Worm (Caenorhabditis elegans) whole organism, L1 larva: ENCODE data around the gene cyp-14A2.

Experiments used
- C16A3.4 ChIP-seq: fragments of 150-350 bp; optimal IDR thresholded peaks from 2 replicates; lab custom pipeline; 2014; ENCODE audit warnings: missing biosample characterization, missing genetic modification characterization
- F16B12.6 ChIP-seq: fragments of 150-350 bp; optimal IDR thresholded peaks from 2 replicates; lab custom pipeline; 2014; ENCODE audit warnings: missing biosample characterization, missing genetic modification characterization
- Y116A8C.19 ChIP-seq: sonication (generic microtip); optimal IDR thresholded peaks from 2 replicates; lab custom pipeline; 2016; ENCODE audit warnings: missing compliant biosample characterization, missing genetic modification characterization, borderline replicate concordance
- aha-1 ChIP-seq: fragments of 150-350 bp; optimal IDR thresholded peaks from 2 replicates; lab custom pipeline; 2014; ENCODE audit warnings: missing biosample characterization, missing genetic modification characterization
- alr-1 ChIP-seq: fragments of 200-800 bp; sonication (Bioruptor generic); optimal IDR thresholded peaks from 2 replicates; lab custom pipeline; 2018; ENCODE audit warnings: borderline replicate concordance, mild to moderate bottlenecking, missing genetic modification characterization, missing compliant biosample characterization
- aly-2 ChIP-seq: fragments of 150-350 bp; optimal IDR thresholded peaks from 2 replicates; lab custom pipeline; 2014; ENCODE audit warnings: missing biosample characterization, missing genetic modification characterization
- ceh-63 ChIP-seq: fragments of 200-800 bp; sonication (Bioruptor generic); optimal IDR thresholded peaks from 2 replicates; lab custom pipeline; 2018; ENCODE audit warnings: mild to moderate bottlenecking, missing genetic modification characterization, missing compliant biosample characterization
- efl-1 ChIP-seq, 4 experiments: fragments of 150-350 bp; optimal IDR thresholded peaks in 3 of 4; peaks in 1 of 4; 1 replicate in 1 of 4; 2 replicates in 3 of 4; lab custom pipeline; 2014; ENCODE audit warnings: missing biosample characterization in 2 of 4, missing genetic modification characterization in 2 of 4, missing genetic modification reagents in 2 of 4
- efl-3 ChIP-seq: fragments of 200-800 bp; sonication (Bioruptor generic); optimal IDR thresholded peaks from 2 replicates; lab custom pipeline; 2018; ENCODE audit warnings: mild to moderate bottlenecking, missing genetic modification characterization, missing compliant biosample characterization
- elt-2 ChIP-seq: sonication (generic microtip); optimal IDR thresholded peaks from 2 replicates; lab custom pipeline; 2016; ENCODE audit warnings: missing genetic modification characterization, mild to moderate bottlenecking, inconsistent platforms, missing compliant biosample characterization, missing genetic modification reagents
- elt-3 ChIP-seq, 6 experiments: fragments of 150-350 bp in 1 of 6; sonication (generic microtip); optimal IDR thresholded peaks; 2 replicates each; lab custom pipeline; 2017 to 2018; ENCODE audit warnings: missing biosample characterization in 6 of 6, missing genetic modification characterization in 6 of 6, inconsistent platforms in 1 of 6
- ets-5 ChIP-seq: fragments of 200-800 bp; sonication (Bioruptor generic); IDR thresholded peaks from 2 replicates; pipeline ENCODE4 v1.3.6; 2022; ENCODE audit warnings: missing genetic modification characterization, missing compliant biosample characterization
- fkh-10 ChIP-seq: sonication (generic microtip); optimal IDR thresholded peaks from 2 replicates; lab custom pipeline; 2017; ENCODE audit warnings: missing biosample characterization, missing genetic modification reagents, missing genetic modification characterization
- fkh-8 ChIP-seq: sonication (generic microtip); optimal IDR thresholded peaks from 2 replicates; lab custom pipeline; 2016; ENCODE audit warnings: mild to moderate bottlenecking, missing genetic modification characterization, missing compliant biosample characterization
- grh-1 ChIP-seq: fragments of 200-800 bp; sonication (Bioruptor generic); IDR thresholded peaks from 2 replicates; pipeline ENCODE4 v1.3.6; 2022; ENCODE audit warnings: missing genetic modification reagents, missing genetic modification characterization, missing compliant biosample characterization
- irx-1 ChIP-seq: sonication (generic microtip); optimal IDR thresholded peaks from 2 replicates; lab custom pipeline; 2016; ENCODE audit warnings: missing genetic modification characterization, missing compliant biosample characterization
- lin-35 ChIP-seq, 2 experiments: fragments of 150-350 bp; optimal IDR thresholded peaks; 2 replicates each; lab custom pipeline; 2014; ENCODE audit warnings: missing biosample characterization in 2 of 2, missing genetic modification characterization in 2 of 2, missing genetic modification reagents in 2 of 2
- mdl-1 ChIP-seq, 2 experiments: fragments of 150-350 bp; optimal IDR thresholded peaks; 2 replicates each; lab custom pipeline; 2014 to 2017; ENCODE audit warnings: missing biosample characterization in 2 of 2, missing genetic modification characterization in 2 of 2, inconsistent platforms in 1 of 2
- mep-1 ChIP-seq: fragments of 150-350 bp; optimal IDR thresholded peaks from 2 replicates; lab custom pipeline; 2014; ENCODE audit warnings: missing biosample characterization, missing genetic modification characterization
- nhr-12 ChIP-seq: sonication (generic microtip); optimal IDR thresholded peaks from 2 replicates; lab custom pipeline; 2017; ENCODE audit warnings: missing biosample characterization, missing genetic modification characterization
- nhr-20 ChIP-seq: sonication (generic microtip); optimal IDR thresholded peaks from 2 replicates; lab custom pipeline; 2016; ENCODE audit warnings: mild to moderate bottlenecking, missing genetic modification characterization, missing compliant biosample characterization
- nhr-28 ChIP-seq: fragments of 150-350 bp; optimal IDR thresholded peaks from 2 replicates; lab custom pipeline; 2014; ENCODE audit warnings: missing biosample characterization, missing genetic modification characterization
- nhr-71 ChIP-seq: sonication (generic microtip); optimal IDR thresholded peaks from 2 replicates; lab custom pipeline; 2016; ENCODE audit warnings: mild to moderate bottlenecking, missing genetic modification characterization, moderate library complexity, missing compliant biosample characterization
- nhr-84 ChIP-seq: sonication (generic microtip); optimal IDR thresholded peaks from 2 replicates; lab custom pipeline; 2017; ENCODE audit warnings: missing biosample characterization, missing genetic modification characterization
- nhr-85 ChIP-seq: sonication (generic microtip); peaks from one replicate; lab custom pipeline; 2016; ENCODE audit warnings: missing genetic modification characterization, inconsistent platforms, missing compliant biosample characterization
- nhr-90 ChIP-seq: sonication (generic microtip); optimal IDR thresholded peaks from 2 replicates; lab custom pipeline; 2016; ENCODE audit warnings: mild to moderate bottlenecking, missing genetic modification characterization, missing compliant biosample characterization; ENCODE audit not compliant: poor library complexity
- pag-3 ChIP-seq: sonication (generic microtip); optimal IDR thresholded peaks from 2 replicates; lab custom pipeline; 2017; ENCODE audit warnings: missing genetic modification characterization, mild to moderate bottlenecking, missing compliant biosample characterization, antibody characterized with exemption, borderline replicate concordance; ENCODE audit not compliant: insufficient read depth
- pax-3 ChIP-seq: fragments of 200-800 bp; sonication (Bioruptor generic); optimal IDR thresholded peaks from 2 replicates; lab custom pipeline; 2018; ENCODE audit warnings: mild to moderate bottlenecking, missing genetic modification characterization, moderate library complexity, missing compliant biosample characterization
- skn-1 ChIP-seq: fragments of 150-350 bp; optimal IDR thresholded peaks from 2 replicates; lab custom pipeline; 2014; ENCODE audit warnings: missing biosample characterization, missing genetic modification characterization
- snpc-4 ChIP-seq: fragments of 150-350 bp; optimal IDR thresholded peaks from 2 replicates; lab custom pipeline; 2014; ENCODE audit warnings: missing biosample characterization, missing genetic modification characterization
- snu-23 ChIP-seq: sonication (generic microtip); optimal IDR thresholded peaks from 2 replicates; lab custom pipeline; 2016; ENCODE audit warnings: missing genetic modification characterization, missing compliant biosample characterization
- sox-4 ChIP-seq: sonication (generic microtip); optimal IDR thresholded peaks from 2 replicates; lab custom pipeline; 2016; ENCODE audit warnings: missing genetic modification characterization, missing compliant biosample characterization
- swsn-7 ChIP-seq: sonication (generic microtip); optimal IDR thresholded peaks from 2 replicates; lab custom pipeline; 2016; ENCODE audit warnings: missing genetic modification characterization, missing compliant biosample characterization
- tbx-2 ChIP-seq: sonication (generic microtip); optimal IDR thresholded peaks from 2 replicates; lab custom pipeline; 2016; ENCODE audit warnings: missing genetic modification characterization, missing compliant biosample characterization
- tlp-1 ChIP-seq: fragments of 150-350 bp; optimal IDR thresholded peaks from 2 replicates; lab custom pipeline; 2014; ENCODE audit warnings: missing biosample characterization, missing genetic modification characterization
- unc-130 ChIP-seq: fragments of 150-350 bp; optimal IDR thresholded peaks from 2 replicates; lab custom pipeline; 2017; ENCODE audit warnings: missing biosample characterization, missing genetic modification characterization, inconsistent platforms
- unc-86 ChIP-seq: sonication (generic microtip); optimal IDR thresholded peaks from 2 replicates; lab custom pipeline; 2016; ENCODE audit warnings: missing genetic modification characterization, missing compliant biosample characterization
- xbp-1 ChIP-seq: sonication (generic microtip); optimal IDR thresholded peaks from 2 replicates; lab custom pipeline; 2016; ENCODE audit warnings: missing genetic modification characterization, missing compliant biosample characterization
- ztf-4 ChIP-seq: fragments of 150-350 bp; optimal IDR thresholded peaks from 2 replicates; lab custom pipeline; 2014; ENCODE audit warnings: missing biosample characterization, missing genetic modification characterization

The cyp-14A2 gene

ce11 chrX:13264550-13264949 is 4.9 kb downstream of the cyp-14A2 start (continued):
- peak; percentile 11 for TF ChIP-seq irx-1 (tag; lab: Kevin White, UChicago)
- peak; percentile 12 for TF ChIP-seq fkh-8 (tag; lab: Kevin White, UChicago)
- peak; percentile 37 for TF ChIP-seq skn-1 (tag; lab: Kevin White, UChicago)
- TF ChIP-seq ztf-4 (tag; lab: Kevin White, UChicago): no peak
- TF ChIP-seq mep-1 (tag; lab: Kevin White, UChicago): peak; percentile 51
- TF ChIP-seq snu-23 (GFP tag; lab: Kevin White, UChicago): peak; percentile 69
- TF ChIP-seq nhr-90 (tag; lab: Kevin White, UChicago): peak; percentile 27
- TF ChIP-seq Y116A8C.19 (tag; lab: Kevin White, UChicago): no peak
- peak; percentile 68 for TF ChIP-seq nhr-20 (tag; lab: Kevin White, UChicago)
- peak; percentile 61 for TF ChIP-seq swsn-7
- no peak for TF ChIP-seq nhr-12 (tag; lab: Kevin White, UChicago)
- TF ChIP-seq C16A3.4: peak; percentile 37

DNA sequence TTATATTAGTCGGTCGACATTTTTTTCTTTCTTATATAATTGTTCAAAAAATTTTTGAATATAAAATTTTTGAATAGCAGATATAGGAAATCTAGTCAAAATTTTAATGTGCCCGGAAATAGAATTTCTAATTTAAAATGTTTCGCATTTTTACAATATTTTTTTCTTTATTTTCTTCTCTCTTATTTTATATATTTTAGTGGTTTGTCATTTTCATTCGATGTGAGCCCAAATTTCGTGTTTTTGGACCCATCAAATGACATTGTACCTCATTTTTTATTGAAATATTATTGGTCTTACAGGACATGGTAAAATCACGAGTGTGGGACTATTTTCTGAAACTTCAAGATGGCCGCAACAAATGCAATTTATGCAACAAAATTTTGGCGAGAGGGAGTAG is 7.3 kb downstream of the cyp-14A2 start, which contains the start of gene K09A11.1:
TSS of gene K09A11.1 (plus strand) at position 301 of the 400 bp plus-strand sequence.
- TF ChIP-seq efl-3 (no peak), mep-1 (tag; lab: Kevin White, UChicago) (no peak), ceh-63 (GFP tag; lab: Kevin White, UChicago) (no peak), nhr-20 (tag; lab: Kevin White, UChicago) (no peak), swsn-7 (no peak), aha-1 (tag; lab: Kevin White, UChicago) (no peak), alr-1 (tag; lab: Kevin White, UChicago) (no peak), unc-86 (tag; lab: Kevin White, UChicago) (no peak), unc-130 (tag; lab: Kevin White, UChicago) (no peak), lin-35 (GFP tag; optimal IDR thresholded peaks at IDR 0.05; lab: Kevin White, UChicago) (no peak), tbx-2 (no peak)

- TF ChIP-seq snpc-4 (peak; percentile 11), elt-2 (tag; lab: Kevin White, UChicago) (peak; percentile 0), nhr-71 (tag; lab: Kevin White, UChicago) (peak; percentile 8)
- TF ChIP-seq, all 84 proteins: peak for 3; not testable (repeated sequence) for 81
These were observed 8.4 kb downstream of the cyp-14A2 start for ce11 chrX:13261037-13261592.

DNA sequence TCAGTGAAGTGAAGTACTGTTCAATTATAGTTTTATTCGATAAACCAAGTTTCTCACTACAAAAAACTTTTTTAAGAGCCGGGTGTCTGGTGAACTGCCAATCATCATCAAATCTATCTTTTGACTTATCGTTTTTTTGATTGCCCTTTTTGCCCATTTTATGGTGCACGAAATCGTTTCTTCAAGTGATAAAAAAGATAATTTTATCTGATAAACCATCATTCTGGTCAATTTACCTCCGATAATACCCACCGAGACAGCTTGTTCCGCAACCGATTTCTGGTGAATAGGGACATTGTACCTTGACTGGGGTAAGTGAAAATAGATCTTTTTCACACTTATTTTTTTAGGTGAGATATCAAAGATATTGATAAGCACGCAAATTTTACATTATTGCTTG is 11.9 kb downstream of the cyp-14A2 start, which contains the start of gene K08H2.10:
TSS of gene K08H2.10 (plus strand) at position 230 of the 400 bp plus-strand sequence.
- TF ChIP-seq grh-1: no peak
- TF ChIP-seq elt-2 (tag; lab: Kevin White, UChicago): peak; percentile 82
- TF ChIP-seq tlp-1 (tag; lab: Kevin White, UChicago): peak; percentile 77
- no peak for TF ChIP-seq efl-1 (optimal IDR thresholded peaks at IDR 0.05; lab: Kevin White, UChicago)
- TF ChIP-seq efl-1 (GFP tag; optimal IDR thresholded peaks at IDR 0.05 in 1 of 2; lab: Kevin White, UChicago): peak in 1 of 2 experiments; percentile 41

- TF ChIP-seq xbp-1 (tag; lab: Kevin White, UChicago) (no peak), pax-3 (tag; lab: Kevin White, UChicago) (no peak), unc-130 (tag; lab: Kevin White, UChicago) (no peak), elt-3 (tag; optimal IDR thresholded peaks at IDR 0.05; lab: Kevin White, UChicago) (no peak), snu-23 (GFP tag; lab: Kevin White, UChicago) (no peak), nhr-85 (tag; lab: Kevin White, UChicago) (no peak), nhr-28 (tag; lab: Kevin White, UChicago) (no peak), nhr-84 (tag; lab: Kevin White, UChicago) (no peak), pag-3 (tag; lab: Kevin White, UChicago) (no peak), nhr-20 (tag; lab: Kevin White, UChicago) (no peak), aly-2 (tag; lab: Kevin White, UChicago) (no peak), mdl-1 (tag; optimal IDR thresholded peaks at IDR 0.05; lab: Kevin White, UChicago) (no peak), F16B12.6 (tag; lab: Kevin White, UChicago) (no peak), fkh-10 (GFP tag; lab: Kevin White, UChicago) (no peak), ets-5 (no peak), sox-4 (tag; lab: Kevin White, UChicago) (no peak)
These were observed 17.5 kb downstream of the cyp-14A2 start, which contains the start of gene nhr-32 for ce11 chrX:13251914-13252434. Gene nhr-32 (plus strand): TSS chrX:13251964.
